Worm (Caenorhabditis elegans) whole organism, L3 larva: ENCODE measurements around the gene C09G5.7.

Experiments
- R02D3.7 ChIP-seq: fragments of 150-350 bp; optimal IDR thresholded peaks from 2 replicates; lab custom pipeline; 2014; ENCODE audit warnings: missing biosample characterization, missing genetic modification characterization
- ZK546.5 ChIP-seq: sonication (generic microtip); optimal IDR thresholded peaks from 2 replicates; lab custom pipeline; 2017; ENCODE audit warnings: missing biosample characterization, missing genetic modification characterization
- aly-2 ChIP-seq: fragments of 150-350 bp; optimal IDR thresholded peaks from 2 replicates; lab custom pipeline; 2014; ENCODE audit warnings: missing biosample characterization, missing genetic modification characterization
- ama-1 ChIP-seq: fragments of 150-350 bp; optimal IDR thresholded peaks from 2 replicates; lab custom pipeline; 2018
- ceh-28 ChIP-seq: fragments of 150-350 bp; optimal IDR thresholded peaks from 2 replicates; lab custom pipeline; 2014; ENCODE audit warnings: missing biosample characterization, missing genetic modification reagents, missing genetic modification characterization
- ceh-82 ChIP-seq: fragments of 150-350 bp; optimal IDR thresholded peaks from 2 replicates; lab custom pipeline; 2014; ENCODE audit warnings: missing biosample characterization, missing genetic modification characterization
- ceh-9 ChIP-seq: sonication (generic microtip); optimal IDR thresholded peaks from 2 replicates; lab custom pipeline; 2018; ENCODE audit warnings: missing biosample characterization, missing genetic modification characterization
- daf-12 ChIP-seq: fragments of 150-350 bp; optimal IDR thresholded peaks from 2 replicates; lab custom pipeline; 2014; ENCODE audit warnings: missing biosample characterization, missing genetic modification reagents, missing genetic modification characterization
- elt-2 ChIP-seq: sonication (generic microtip); optimal IDR thresholded peaks from 2 replicates; lab custom pipeline; 2016; ENCODE audit warnings: missing genetic modification reagents, mild to moderate bottlenecking, missing genetic modification characterization, missing compliant biosample characterization
- fkh-10 ChIP-seq: sonication (generic microtip); optimal IDR thresholded peaks from 2 replicates; lab custom pipeline; 2017; ENCODE audit warnings: missing biosample characterization, missing genetic modification reagents, missing genetic modification characterization
- jun-1 ChIP-seq: fragments of 150-350 bp; optimal IDR thresholded peaks from 2 replicates; lab custom pipeline; 2014; ENCODE audit warnings: missing biosample characterization, missing genetic modification reagents, missing genetic modification characterization
- lin-39 ChIP-seq: fragments of 150-350 bp; optimal IDR thresholded peaks from 2 replicates; lab custom pipeline; 2018; ENCODE audit warnings: missing biosample characterization, missing genetic modification reagents, missing genetic modification characterization
- mdl-1 ChIP-seq: fragments of 150-350 bp; optimal IDR thresholded peaks from 2 replicates; lab custom pipeline; 2014; ENCODE audit warnings: missing biosample characterization, missing genetic modification characterization
- nhr-11 ChIP-seq: fragments of 150-350 bp; optimal IDR thresholded peaks from 2 replicates; lab custom pipeline; 2014; ENCODE audit warnings: missing biosample characterization, missing genetic modification characterization
- nhr-12 ChIP-seq: fragments of 150-350 bp; optimal IDR thresholded peaks from 2 replicates; lab custom pipeline; 2014; ENCODE audit warnings: missing biosample characterization, missing genetic modification characterization
- nhr-23 ChIP-seq: fragments of 150-350 bp; optimal IDR thresholded peaks from 2 replicates; lab custom pipeline; 2014; ENCODE audit warnings: missing biosample characterization, missing genetic modification reagents, missing genetic modification characterization
- nhr-25 ChIP-seq: sonication (generic microtip); optimal IDR thresholded peaks from 2 replicates; lab custom pipeline; 2017; ENCODE audit warnings: missing biosample characterization, missing genetic modification characterization
- nhr-28 ChIP-seq: fragments of 150-350 bp; optimal IDR thresholded peaks from 2 replicates; lab custom pipeline; 2014; ENCODE audit warnings: missing biosample characterization, missing genetic modification characterization
- nhr-43 ChIP-seq: sonication (generic microtip); optimal IDR thresholded peaks from 2 replicates; lab custom pipeline; 2016; ENCODE audit warnings: mild to moderate bottlenecking, missing genetic modification characterization, missing compliant biosample characterization; ENCODE audit not compliant: poor library complexity, severe bottlenecking
- nhr-67 ChIP-seq: fragments of 150-350 bp; optimal IDR thresholded peaks from 2 replicates; lab custom pipeline; 2014; ENCODE audit warnings: missing biosample characterization, missing genetic modification characterization
- nhr-77 ChIP-seq: fragments of 150-350 bp; optimal IDR thresholded peaks from 2 replicates; lab custom pipeline; 2014; ENCODE audit warnings: missing biosample characterization, missing genetic modification characterization
- pha-4 ChIP-seq: fragments of 150-350 bp; optimal IDR thresholded peaks from 2 replicates; lab custom pipeline; 2014; ENCODE audit warnings: missing biosample characterization, missing genetic modification reagents, missing genetic modification characterization
- skn-1 ChIP-seq: fragments of 150-350 bp; optimal IDR thresholded peaks from 2 replicates; lab custom pipeline; 2014; ENCODE audit warnings: missing biosample characterization, missing genetic modification characterization
- snpc-4 ChIP-seq: fragments of 150-350 bp; optimal IDR thresholded peaks from 2 replicates; lab custom pipeline; 2014; ENCODE audit warnings: missing biosample characterization, missing genetic modification characterization
- tbx-2 ChIP-seq: sonication (generic microtip); optimal IDR thresholded peaks from 2 replicates; lab custom pipeline; 2016; ENCODE audit warnings: mild to moderate bottlenecking, missing genetic modification characterization, missing compliant biosample characterization
- unc-39 ChIP-seq: sonication (generic microtip); optimal IDR thresholded peaks from 4 replicates; lab custom pipeline; 2017; ENCODE audit warnings: missing biosample characterization, missing genetic modification characterization
- ztf-11 ChIP-seq: fragments of 150-350 bp; optimal IDR thresholded peaks from 2 replicates; lab custom pipeline; 2014; ENCODE audit warnings: missing biosample characterization, missing genetic modification characterization
- ztf-4 ChIP-seq: fragments of 150-350 bp; optimal IDR thresholded peaks from 2 replicates; lab custom pipeline; 2014; ENCODE audit warnings: missing biosample characterization, missing genetic modification characterization

Gene C09G5.7

ce11 chrII:10694713-10695112, 20.0 kb upstream of the C09G5.7 start, which contains the start of gene lgc-57:
TSS of gene lgc-57 (plus strand) at chrII:10695013.
- TF ChIP-seq pha-4 (tag; lab: Kevin White, UChicago) (no peak), lin-39 (tag; lab: Kevin White, UChicago) (no peak), ceh-9 (no peak), ztf-4 (tag; lab: Kevin White, UChicago) (no peak), ztf-11 (tag; lab: Kevin White, UChicago) (no peak), daf-12 (tag; lab: Kevin White, UChicago) (no peak)

- TF ChIP-seq nhr-67 (tag; lab: Kevin White, UChicago) (no peak), tbx-2 (tag; lab: Kevin White, UChicago) (no peak), snpc-4 (tag; lab: Kevin White, UChicago) (no peak), pha-4 (tag; lab: Kevin White, UChicago) (no peak), fkh-10 (peak; percentile 5), jun-1 (no peak), R02D3.7 (tag; lab: Kevin White, UChicago) (no peak), elt-2 (no peak)
These were observed 18.6 kb upstream of the C09G5.7 start for ce11 chrII:10696060-10696459.

- TF ChIP-seq ZK546.5 (tag; lab: Kevin White, UChicago) (no peak), nhr-25 (peak; percentile 69), unc-39 (tag; lab: Kevin White, UChicago) (no peak), nhr-43 (tag; lab: Kevin White, UChicago) (no peak)
These were observed 10.9 kb upstream of the C09G5.7 start, which contains the start of gene col-79 for ce11 chrII:10703594-10704384. TSS of gene col-79 (plus strand) at chrII:10703613.

ce11 chrII:10704575-10705170, 10.0 kb upstream of the C09G5.7 start, which contains the start of gene col-39:
TSS of gene col-39 (plus strand) at chrII:10704916.
- TF ChIP-seq daf-12 (tag; lab: Kevin White, UChicago) = no peak
- TF ChIP-seq nhr-25 = peak; percentile 56
- TF ChIP-seq ama-1 (lab: Kevin White, UChicago) = peak; percentile 69

- TF ChIP-seq nhr-23 (no peak), fkh-10 (no peak), unc-39 (tag; lab: Kevin White, UChicago) (no peak), nhr-28 (tag; lab: Kevin White, UChicago) (no peak)
These were observed 9.2 kb upstream of the C09G5.7 start for ce11 chrII:10705347-10705996.

ce11 chrII:10706038-10706437, 8.6 kb upstream of the C09G5.7 start:
- TF ChIP-seq daf-12 (tag; lab: Kevin White, UChicago) = no peak
- TF ChIP-seq skn-1 (tag; lab: Kevin White, UChicago) = no peak
- TF ChIP-seq ceh-82 = no peak
- TF ChIP-seq R02D3.7 (tag; lab: Kevin White, UChicago) = no peak
- TF ChIP-seq nhr-77 (tag; lab: Kevin White, UChicago) = no peak
- TF ChIP-seq fkh-10 = peak; percentile 71
- TF ChIP-seq mdl-1 (tag; lab: Kevin White, UChicago) = no peak
- peak; percentile 18 for TF ChIP-seq nhr-25
- TF ChIP-seq ztf-4 (tag; lab: Kevin White, UChicago) = no peak
- TF ChIP-seq nhr-11 = no peak
- no peak for TF ChIP-seq tbx-2 (tag; lab: Kevin White, UChicago)
- TF ChIP-seq ceh-28 (tag; lab: Kevin White, UChicago) = no peak

- no peak for TF ChIP-seq aly-2
- TF ChIP-seq nhr-12 = no peak
These were observed 7.8 kb upstream of the C09G5.7 start, which contains the start of gene col-80 for ce11 chrII:10706901-10707300. TSS of gene col-80 (plus strand) at chrII:10707201.
